Fruit fly (Drosophila melanogaster): Measurements from ENCODE around the gene Moe.

Moe gene

dm6 chrX:8852170-8852569 lies 46.0 kb downstream of the Moe start:
- no peak for TF ChIP-seq topi (GFP tag; optimal IDR thresholded peaks at IDR 0.05)
- no peak for TF ChIP-seq dac (GFP tag; optimal IDR thresholded peaks at IDR 0.05)
- TF ChIP-seq CG8119 (GFP tag; IDR thresholded peaks at IDR 0.05) = peak; percentile 42; the same call in 2 of the 3 replicates
- TF ChIP-seq CG15336 (GFP tag; IDR thresholded peaks at IDR 0.05) = peak; percentile 61
- TF ChIP-seq CG6163 (GFP tag; IDR thresholded peaks at IDR 0.05) = peak; percentile 73
- peak; percentile 18; the same call in 2 of the 3 replicates for TF ChIP-seq eg (GFP tag; IDR thresholded peaks at IDR 0.05)
- peak; percentile 65 for TF ChIP-seq Hr4 (GFP tag; optimal IDR thresholded peaks at IDR 0.05)
- peak; percentile 63; the same call in 1 of the 2 replicates for TF ChIP-seq Gug (GFP tag; IDR thresholded peaks at IDR 0.05)
- no peak for TF ChIP-seq CG9139 (GFP tag; optimal IDR thresholded peaks at IDR 0.05)
- no peak for TF ChIP-seq CG11902 (GFP tag; optimal IDR thresholded peaks at IDR 0.05)
- peak; percentile 46 for TF ChIP-seq CG32006 (GFP tag; optimal IDR thresholded peaks at IDR 0.05)

dm6 chrX:8843755-8844154 lies 54.4 kb downstream of the Moe start:
- TF ChIP-seq CG11762 (GFP tag; optimal IDR thresholded peaks at IDR 0.05; ENCODE audit: insufficient read depth) (no peak), Hr4 (GFP tag; optimal IDR thresholded peaks at IDR 0.05) (peak; percentile 77), svp (GFP tag) (peak; percentile 53), Hr39 (GFP tag; optimal IDR thresholded peaks at IDR 0.05) (no peak), Ets96B (tag; optimal IDR thresholded peaks at IDR 0.05) (no peak), topi (GFP tag; optimal IDR thresholded peaks at IDR 0.05) (no peak), Eip78C (GFP tag) (peak; percentile 72), CG6163 (GFP tag; IDR thresholded peaks at IDR 0.05) (peak; percentile 64; the same call in 2 of the 3 replicates), eg (GFP tag; IDR thresholded peaks at IDR 0.05) (peak; percentile 34; the same call in 2 of the 3 replicates), CG4318 (GFP tag; optimal IDR thresholded peaks at IDR 0.05) (peak; percentile 41), CG32006 (GFP tag; optimal IDR thresholded peaks at IDR 0.05) (peak; percentile 72), CG8119 (GFP tag; IDR thresholded peaks at IDR 0.05) (peak; percentile 48; the same call in 1 of the 3 replicates), CG15336 (GFP tag; IDR thresholded peaks at IDR 0.05) (peak; percentile 45; the same call in 1 of the 2 replicates), CG3919 (GFP tag; optimal IDR thresholded peaks at IDR 0.05) (no peak)

dm6 chrX:8841438-8841837 lies 56.7 kb downstream of the Moe start:
- TF ChIP-seq Smox (GFP tag; optimal IDR thresholded peaks at IDR 0.05) (no peak), Eip75B (GFP tag; optimal IDR thresholded peaks at IDR 0.05) (no peak), fd85E (GFP tag; optimal IDR thresholded peaks at IDR 0.05) (no peak), CG6854 (GFP tag; optimal IDR thresholded peaks at IDR 0.05) (no peak), Eip93F (GFP tag; optimal IDR thresholded peaks at IDR 0.05) (no peak), Blimp-1 (GFP tag; optimal IDR thresholded peaks at IDR 0.05) (peak; percentile 84)

- TF ChIP-seq spab (GFP tag; optimal IDR thresholded peaks at IDR 0.05) (peak; percentile 32), cyc (GFP tag; optimal IDR thresholded peaks at IDR 0.05) (no peak), Ets21C (GFP tag; optimal IDR thresholded peaks at IDR 0.05) (no peak), acj6 (GFP tag; optimal IDR thresholded peaks at IDR 0.05) (peak; percentile 25), dac (GFP tag; optimal IDR thresholded peaks at IDR 0.05) (peak; percentile 57), ss (GFP tag; optimal IDR thresholded peaks at IDR 0.05) (peak in 1 of 2 experiments; percentile 27), CG3919 (GFP tag; optimal IDR thresholded peaks at IDR 0.05) (peak; percentile 49), net (GFP tag; optimal IDR thresholded peaks at IDR 0.05) (peak; percentile 31), Eip75B (GFP tag; optimal IDR thresholded peaks at IDR 0.05) (peak; percentile 33), Smox (GFP tag; optimal IDR thresholded peaks at IDR 0.05) (no peak), CG15336 (GFP tag; IDR thresholded peaks at IDR 0.05) (peak; percentile 73), svp (GFP tag) (no peak), CG7368 (GFP tag; optimal IDR thresholded peaks at IDR 0.05) (no peak), lz (GFP tag; optimal IDR thresholded peaks at IDR 0.05) (no peak), fd85E (GFP tag; optimal IDR thresholded peaks at IDR 0.05) (no peak), CG16779 (tag; optimal IDR thresholded peaks at IDR 0.05) (peak; percentile 22), CG8319 (GFP tag; optimal IDR thresholded peaks at IDR 0.05) (no peak), fkh (GFP tag; optimal IDR thresholded peaks at IDR 0.05) (no peak), Lpt (GFP tag; optimal IDR thresholded peaks at IDR 0.05) (peak; percentile 55), CG6163 (GFP tag; IDR thresholded peaks at IDR 0.05) (peak; percentile 49; the same call in 1 of the 3 replicates), CG6854 (GFP tag; optimal IDR thresholded peaks at IDR 0.05) (no peak), Gug (GFP tag; IDR thresholded peaks at IDR 0.05) (peak; percentile 43), Hr39 (GFP tag; optimal IDR thresholded peaks at IDR 0.05) (no peak), CG10631 (GFP tag; optimal IDR thresholded peaks at IDR 0.05) (peak; percentile 68), CG4318 (GFP tag; optimal IDR thresholded peaks at IDR 0.05) (peak; percentile 59), Hr4 (GFP tag; optimal IDR thresholded peaks at IDR 0.05) (peak; percentile 48), Met (GFP tag; optimal IDR thresholded peaks at IDR 0.05) (no peak), CG9139 (GFP tag; optimal IDR thresholded peaks at IDR 0.05) (no peak), Hr38 (GFP tag; optimal IDR thresholded peaks at IDR 0.05) (no peak), CG8119 (GFP tag; IDR thresholded peaks at IDR 0.05) (peak; percentile 69; the same call in 1 of the 3 replicates), fd59A (GFP tag; optimal IDR thresholded peaks at IDR 0.05) (peak; percentile 10), CG3032 (tag; optimal IDR thresholded peaks at IDR 0.05) (peak; percentile 34), Blimp-1 (GFP tag; optimal IDR thresholded peaks at IDR 0.05) (no peak), CG8632 (GFP tag; optimal IDR thresholded peaks at IDR 0.05) (no peak), OdsH (GFP tag; optimal IDR thresholded peaks at IDR 0.05) (peak; percentile 30)
Observed at dm6 chrX:8839370-8839769, 58.8 kb downstream of the Moe start.

Measured in whole organism, prepupa.